Worm (Caenorhabditis elegans) whole organism, mixed stage, embryonic: ENCODE results near the gene C49A9.10.

ENCODE experiments used
- M03D4.4 ChIP-seq: sonication (generic microtip); optimal IDR thresholded peaks from 2 replicates; lab custom pipeline; 2017; ENCODE audit warnings: mild to moderate bottlenecking, missing genetic modification characterization, missing compliant biosample characterization
- lsy-2 ChIP-seq: fragments of 150-350 bp; optimal IDR thresholded peaks from 2 replicates; lab custom pipeline; 2014; ENCODE audit warnings: missing biosample characterization, missing genetic modification characterization
- nhr-12 ChIP-seq: fragments of 150-350 bp; optimal IDR thresholded peaks from 2 replicates; lab custom pipeline; 2014; ENCODE audit warnings: missing biosample characterization, missing genetic modification characterization
- nhr-237 ChIP-seq: fragments of 150-350 bp; optimal IDR thresholded peaks from 2 replicates; lab custom pipeline; 2014; ENCODE audit warnings: missing biosample characterization, missing genetic modification characterization
- pha-4 ChIP-seq: fragments of 150-350 bp; optimal IDR thresholded peaks from 2 replicates; lab custom pipeline; 2018; ENCODE audit warnings: missing biosample characterization, missing genetic modification reagents, missing genetic modification characterization
- sem-2 ChIP-seq: fragments of 200-800 bp; sonication (Bioruptor generic); optimal IDR thresholded peaks from 2 replicates; lab custom pipeline; 2018; ENCODE audit warnings: mild to moderate bottlenecking, missing genetic modification characterization, missing compliant biosample characterization
- unc-39 ChIP-seq: fragments of 150-350 bp; optimal IDR thresholded peaks from 2 replicates; lab custom pipeline; 2014; ENCODE audit warnings: missing biosample characterization, missing genetic modification characterization
- unc-62 ChIP-seq: fragments of 150-350 bp; optimal IDR thresholded peaks from 2 replicates; lab custom pipeline; 2014; ENCODE audit warnings: missing biosample characterization, missing genetic modification reagents, missing genetic modification characterization
- ztf-11 ChIP-seq: fragments of 150-350 bp; optimal IDR thresholded peaks from 2 replicates; lab custom pipeline; 2014; ENCODE audit warnings: missing biosample characterization, missing genetic modification characterization

DNA sequence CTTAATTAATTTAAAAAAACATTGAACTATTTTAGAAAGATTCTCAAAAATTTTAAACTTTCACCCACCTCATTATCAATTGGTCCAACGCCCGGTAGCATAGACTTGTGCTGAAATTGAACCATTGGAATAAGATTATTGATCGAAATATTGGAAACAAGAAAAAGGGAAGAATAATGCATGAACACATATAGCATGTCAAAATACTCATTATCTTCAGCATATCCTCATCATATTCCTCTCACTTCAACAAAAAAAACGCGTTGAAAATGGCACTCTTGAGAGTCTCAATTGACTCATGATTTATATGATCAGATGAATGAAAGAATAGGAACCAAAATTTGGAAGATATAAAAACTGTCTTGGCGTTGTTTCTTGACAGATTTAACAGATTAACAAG is 22.4 kb downstream of the C49A9.10 start, which contains the start of gene unc-77:
- TF ChIP-seq nhr-237 (tag; lab: Kevin White, UChicago) (no peak), unc-39 (tag; lab: Kevin White, UChicago) (no peak), unc-62 (GFP tag; lab: Kevin White, UChicago) (no peak), M03D4.4 (tag; lab: Kevin White, UChicago) (no peak), lsy-2 (tag; lab: Kevin White, UChicago) (no peak), pha-4 (tag; lab: Kevin White, UChicago) (no peak), nhr-12 (no peak), sem-2 (GFP tag; lab: Kevin White, UChicago) (no peak), ztf-11 (no peak)
